Worm (Caenorhabditis elegans) whole organism, L4 larva: Measurements from ENCODE around the gene K07C11.7.

ENCODE experiments used
- D1046.2 ChIP-seq: fragments of 200-800 bp; sonication (Bioruptor generic); IDR thresholded peaks from 2 replicates; pipeline ENCODE4 v1.3.6; 2022; ENCODE audit warnings: missing genetic modification characterization, missing compliant biosample characterization
- F37D6.2 ChIP-seq: sonication (generic microtip); optimal IDR thresholded peaks from 2 replicates; lab custom pipeline; 2016; ENCODE audit warnings: mild to moderate bottlenecking, missing genetic modification characterization, missing compliant biosample characterization
- F49E8.2 ChIP-seq: sonication (generic microtip); optimal IDR thresholded peaks from 2 replicates; lab custom pipeline; 2016; ENCODE audit warnings: missing compliant biosample characterization, mild to moderate bottlenecking, missing genetic modification characterization, borderline replicate concordance
- R02D3.7 ChIP-seq: fragments of 150-350 bp; sonication (generic microtip); optimal IDR thresholded peaks from 3 replicates; lab custom pipeline; 2014; ENCODE audit warnings: missing biosample characterization, missing genetic modification characterization
- Y5F2A.4 ChIP-seq: fragments of 200-800 bp; sonication (Bioruptor generic); optimal IDR thresholded peaks from 2 replicates; lab custom pipeline; 2018; ENCODE audit warnings: mild to moderate bottlenecking, missing genetic modification characterization, missing compliant biosample characterization
- Y75B8A.6 ChIP-seq: fragments of 200-800 bp; sonication (Bioruptor generic); IDR thresholded peaks from 2 replicates; pipeline ENCODE4 v1.3.6; 2022; ENCODE audit warnings: missing genetic modification reagents, missing genetic modification characterization, missing compliant biosample characterization
- aha-1 ChIP-seq: fragments of 150-350 bp; peaks from one replicate; lab custom pipeline; 2014; ENCODE audit warnings: missing biosample characterization, missing genetic modification characterization
- ama-1 ChIP-seq: fragments of 150-350 bp; optimal IDR thresholded peaks from 2 replicates; lab custom pipeline; 2014; ENCODE audit warnings: inconsistent platforms, mixed read lengths
- arid-1 ChIP-seq: fragments of 200-800 bp; sonication (Bioruptor generic); conservative IDR thresholded peaks from 2 replicates; pipeline ENCODE4 v1.3.6; 2022; ENCODE audit warnings: missing genetic modification reagents, missing genetic modification characterization, missing compliant biosample characterization
- attf-4 ChIP-seq: sonication (generic microtip); optimal IDR thresholded peaks from 3 replicates; lab custom pipeline; 2017; ENCODE audit warnings: missing biosample characterization, missing genetic modification characterization
- ceh-62 ChIP-seq: sonication (generic microtip); optimal IDR thresholded peaks from 2 replicates; lab custom pipeline; 2017; ENCODE audit warnings: missing biosample characterization, missing genetic modification characterization
- daf-16 ChIP-seq, 3 experiments: sonication (generic microtip); optimal IDR thresholded peaks; 2 replicates each; lab custom pipeline; 2016 to 2017; ENCODE audit warnings: missing genetic modification characterization in 3 of 3, missing genetic modification reagents in 3 of 3, mild to moderate bottlenecking in 2 of 3, missing compliant biosample characterization in 2 of 3, missing biosample characterization in 1 of 3, moderate library complexity in 1 of 3
- daf-19 ChIP-seq: fragments of 200-800 bp; sonication (Bioruptor generic); conservative IDR thresholded peaks from 2 replicates; pipeline ENCODE4 v1.3.6; 2022; ENCODE audit warnings: missing genetic modification characterization, missing compliant biosample characterization
- dmd-6 ChIP-seq: fragments of 200-800 bp; sonication (Bioruptor generic); IDR thresholded peaks from 2 replicates; pipeline ENCODE4 v1.3.6; 2022; ENCODE audit warnings: missing genetic modification reagents, missing genetic modification characterization, missing compliant biosample characterization
- dpl-1 ChIP-seq: fragments of 150-350 bp; optimal IDR thresholded peaks from 2 replicates; lab custom pipeline; 2014; ENCODE audit warnings: missing biosample characterization, missing genetic modification reagents, missing genetic modification characterization
- duxl-1 ChIP-seq: sonication (generic microtip); optimal IDR thresholded peaks from 2 replicates; lab custom pipeline; 2016; ENCODE audit warnings: mild to moderate bottlenecking, missing genetic modification characterization, moderate library complexity, missing compliant biosample characterization; ENCODE audit not compliant: poor library complexity
- egl-27 ChIP-seq: sonication (generic microtip); optimal IDR thresholded peaks from 3 replicates; lab custom pipeline; 2017; ENCODE audit warnings: missing biosample characterization, missing genetic modification reagents, missing genetic modification characterization
- egl-43 ChIP-seq: fragments of 200-800 bp; sonication (Bioruptor generic); IDR thresholded peaks from 2 replicates; pipeline ENCODE4 v1.3.6; 2022; ENCODE audit warnings: missing genetic modification reagents, missing genetic modification characterization, missing compliant biosample characterization
- hmg-1.1 ChIP-seq: fragments of 200-800 bp; sonication (Bioruptor generic); IDR thresholded peaks from 2 replicates; pipeline ENCODE4 v1.3.6; 2022; ENCODE audit warnings: missing genetic modification reagents, missing genetic modification characterization, missing compliant biosample characterization
- lin-38 ChIP-seq: fragments of 200-800 bp; sonication (Bioruptor generic); IDR thresholded peaks from 2 replicates; pipeline ENCODE4 v1.3.6; 2022; ENCODE audit warnings: missing genetic modification reagents, missing genetic modification characterization, missing compliant biosample characterization
- lsy-2 ChIP-seq, 2 experiments: fragments of 150-350 bp in 1 of 2; sonication (generic microtip) in 1 of 2; optimal IDR thresholded peaks; 2 replicates each; lab custom pipeline; 2014 to 2017; ENCODE audit warnings: missing biosample characterization in 2 of 2, missing genetic modification characterization in 2 of 2
- mdl-1 ChIP-seq, 2 experiments: fragments of 150-350 bp in 1 of 2; sonication (generic microtip) in 1 of 2; optimal IDR thresholded peaks; 2 replicates each; lab custom pipeline; 2014 to 2017; ENCODE audit warnings: missing biosample characterization in 2 of 2, missing genetic modification characterization in 2 of 2
- mdt-29 ChIP-seq: fragments of 200-800 bp; sonication (Bioruptor generic); IDR thresholded peaks from 2 replicates; pipeline ENCODE4 v1.3.6; 2022; ENCODE audit warnings: missing genetic modification reagents, missing genetic modification characterization, missing compliant biosample characterization
- mep-1 ChIP-seq: fragments of 150-350 bp; sonication (generic microtip); optimal IDR thresholded peaks from 3 replicates; lab custom pipeline; 2014; ENCODE audit warnings: missing biosample characterization, missing genetic modification characterization
- mes-2 ChIP-seq: sonication (generic microtip); optimal IDR thresholded peaks from 2 replicates; lab custom pipeline; 2016; ENCODE audit warnings: missing genotype, mild to moderate bottlenecking, missing genetic modification characterization, missing compliant biosample characterization; ENCODE audit not compliant: poor library complexity, severe bottlenecking
- mxl-3 ChIP-seq: fragments of 200-800 bp; sonication (Bioruptor generic); optimal IDR thresholded peaks from 2 replicates; lab custom pipeline; 2018; ENCODE audit warnings: mild to moderate bottlenecking, missing genetic modification characterization, missing compliant biosample characterization
- nhr-102 ChIP-seq: sonication (generic microtip); optimal IDR thresholded peaks from 2 replicates; lab custom pipeline; 2016; ENCODE audit warnings: mild to moderate bottlenecking, missing genetic modification characterization, moderate library complexity, missing compliant biosample characterization
- nhr-11 ChIP-seq: fragments of 150-350 bp; optimal IDR thresholded peaks from 2 replicates; lab custom pipeline; 2014; ENCODE audit warnings: missing biosample characterization, missing genetic modification characterization
- nhr-237 ChIP-seq: sonication (generic microtip); optimal IDR thresholded peaks from 2 replicates; lab custom pipeline; 2017; ENCODE audit warnings: missing biosample characterization, missing genetic modification characterization
- nhr-28 ChIP-seq: fragments of 150-350 bp; optimal IDR thresholded peaks from 2 replicates; lab custom pipeline; 2014; ENCODE audit warnings: missing biosample characterization, missing genetic modification characterization
- nhr-41 ChIP-seq: fragments of 200-800 bp; sonication (Bioruptor generic); IDR thresholded peaks from 2 replicates; pipeline ENCODE4 v1.3.6; 2022; ENCODE audit warnings: missing genetic modification reagents, missing genetic modification characterization, missing compliant biosample characterization
- nhr-42 ChIP-seq: fragments of 200-800 bp; sonication (Bioruptor generic); IDR thresholded peaks from 2 replicates; pipeline ENCODE4 v1.3.6; 2022; ENCODE audit warnings: missing genetic modification characterization, missing compliant biosample characterization
- nhr-6 ChIP-seq: fragments of 150-350 bp; optimal IDR thresholded peaks from 2 replicates; lab custom pipeline; 2014; ENCODE audit warnings: missing biosample characterization, missing genetic modification characterization
- nhr-77 ChIP-seq: fragments of 150-350 bp; optimal IDR thresholded peaks from 2 replicates; lab custom pipeline; 2014; ENCODE audit warnings: missing biosample characterization, missing genetic modification characterization
- rbr-2 ChIP-seq: sonication (generic microtip); optimal IDR thresholded peaks from 2 replicates; lab custom pipeline; 2016; ENCODE audit warnings: missing genotype, missing genetic modification characterization, missing compliant biosample characterization
- sdz-12 ChIP-seq: fragments of 200-800 bp; sonication (Bioruptor generic); optimal IDR thresholded peaks from 2 replicates; lab custom pipeline; 2018; ENCODE audit warnings: mild to moderate bottlenecking, missing genetic modification characterization, missing compliant biosample characterization
- skn-1 ChIP-seq: fragments of 150-350 bp; optimal IDR thresholded peaks from 2 replicates; lab custom pipeline; 2014; ENCODE audit warnings: missing biosample characterization, missing genetic modification characterization
- tra-1 ChIP-seq: fragments of 200-800 bp; sonication (Bioruptor generic); IDR thresholded peaks from 2 replicates; pipeline ENCODE4 v1.3.6; 2022; ENCODE audit warnings: missing genetic modification reagents, missing genetic modification characterization, missing compliant biosample characterization
- vab-7 ChIP-seq: fragments of 200-800 bp; sonication (Bioruptor generic); IDR thresholded peaks from 2 replicates; pipeline ENCODE4 v1.3.6; 2022; ENCODE audit warnings: missing genetic modification reagents, missing genetic modification characterization, missing compliant biosample characterization
- zfp-3 ChIP-seq: fragments of 200-800 bp; sonication (Bioruptor generic); conservative IDR thresholded peaks from 2 replicates; pipeline ENCODE4 v1.3.6; 2022; ENCODE audit warnings: missing genetic modification reagents, missing genetic modification characterization, missing compliant biosample characterization

K07C11.7 gene

DNA sequence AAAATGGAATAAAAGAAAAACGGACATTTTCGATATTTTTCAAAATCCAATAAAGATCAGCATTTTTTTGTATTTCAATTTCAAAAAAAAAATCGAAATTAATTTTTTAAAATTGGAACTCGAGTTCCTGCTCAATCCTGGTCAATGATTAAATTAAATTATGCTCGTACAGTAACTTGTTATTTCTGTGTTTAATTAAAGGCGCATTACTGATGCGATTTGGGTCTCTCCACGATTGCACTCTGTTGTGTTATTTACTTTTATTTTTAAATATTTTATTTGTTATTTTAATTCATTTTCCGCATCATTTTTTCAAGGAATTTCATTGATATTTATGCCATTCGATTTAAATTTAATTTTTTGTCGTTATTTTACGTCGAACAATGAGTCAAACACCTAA, 35.5 kb downstream of the K07C11.7 start:
- TF ChIP-seq nhr-77 (tag; lab: Kevin White, UChicago) (no peak), lsy-2 (tag; optimal IDR thresholded peaks at IDR 0.05; lab: Kevin White, UChicago) (no peak), nhr-41 (GFP tag; lab: Robert Waterston, UW) (no peak), nhr-6 (no peak), rbr-2 (no peak), R02D3.7 (tag; lab: Kevin White, UChicago) (no peak), zfp-3 (GFP tag; lab: Robert Waterston, UW) (no peak), F37D6.2 (tag; lab: Kevin White, UChicago) (no peak), arid-1 (GFP tag; lab: Robert Waterston, UW) (no peak), tra-1 (GFP tag; lab: Robert Waterston, UW) (no peak), duxl-1 (no peak), attf-4 (tag; lab: Kevin White, UChicago) (no peak), mep-1 (tag; lab: Kevin White, UChicago) (no peak), nhr-28 (no peak), skn-1 (tag; lab: Kevin White, UChicago) (no peak), D1046.2 (GFP tag; lab: Robert Waterston, UW) (no peak), Y5F2A.4 (GFP tag; lab: Kevin White, UChicago) (no peak), ama-1 (lab: Kevin White, UChicago) (no peak), nhr-237 (tag; lab: Kevin White, UChicago) (no peak)
- TF ChIP-seq, all 104 proteins: peak for 0

DNA sequence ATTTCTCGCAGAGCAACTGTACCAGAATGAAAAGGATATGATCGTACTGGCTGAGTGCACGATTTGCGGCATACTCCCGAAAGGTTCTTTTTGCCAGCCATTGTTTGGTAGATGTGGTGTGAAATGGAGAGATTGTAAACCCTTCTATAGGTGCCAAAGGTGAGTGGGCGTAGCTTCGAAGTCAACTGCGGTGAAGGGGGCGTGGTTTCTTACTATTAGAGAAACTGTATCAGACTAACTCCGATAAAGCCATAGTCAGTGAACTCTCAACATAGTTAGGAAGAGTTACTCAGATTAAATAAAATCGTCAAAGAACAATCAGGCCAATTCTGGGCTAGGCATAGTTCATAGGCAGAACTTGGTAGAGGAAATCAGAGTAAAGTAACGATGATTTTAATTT, 36.4 kb downstream of the K07C11.7 start, which contains the start of gene F20D6.9:
Gene F20D6.9 (minus strand): TSS at position 101 of the 400 bp plus-strand sequence.
- TF ChIP-seq ceh-62 (tag; lab: Kevin White, UChicago) (no peak), mxl-3 (no peak), Y75B8A.6 (no peak), egl-27 (tag; lab: Kevin White, UChicago) (no peak), aha-1 (tag; lab: Kevin White, UChicago) (peak; percentile 26)

DNA sequence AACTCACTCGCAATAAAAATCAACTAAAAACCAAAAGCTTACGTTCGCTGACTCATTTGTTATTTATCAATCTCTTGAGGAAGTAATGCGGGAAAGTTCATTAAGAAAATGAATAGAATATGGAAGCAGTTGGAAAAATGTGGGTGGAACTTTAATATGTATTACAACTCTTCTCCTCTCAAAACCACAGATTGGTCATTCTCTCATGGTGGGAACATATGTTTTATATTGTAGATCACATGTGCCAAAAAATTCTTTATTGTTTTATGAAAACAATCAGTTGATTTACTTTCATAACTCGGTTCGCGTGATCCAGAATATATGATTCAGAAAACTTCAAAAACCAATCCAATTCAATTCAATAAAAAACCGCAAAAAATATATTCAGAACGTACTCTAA, 42.1 kb downstream of the K07C11.7 start:
- TF ChIP-seq sdz-12 (GFP tag; lab: Kevin White, UChicago) (no peak), mdl-1 (tag; optimal IDR thresholded peaks at IDR 0.05; lab: Kevin White, UChicago) (no peak), nhr-42 (GFP tag; lab: Robert Waterston, UW) (no peak), daf-16 (GFP tag; optimal IDR thresholded peaks at IDR 0.05; lab: Kevin White, UChicago) (no peak), daf-16 (tag; optimal IDR thresholded peaks at IDR 0.05; lab: Kevin White, UChicago) (no peak), vab-7 (no peak)

DNA sequence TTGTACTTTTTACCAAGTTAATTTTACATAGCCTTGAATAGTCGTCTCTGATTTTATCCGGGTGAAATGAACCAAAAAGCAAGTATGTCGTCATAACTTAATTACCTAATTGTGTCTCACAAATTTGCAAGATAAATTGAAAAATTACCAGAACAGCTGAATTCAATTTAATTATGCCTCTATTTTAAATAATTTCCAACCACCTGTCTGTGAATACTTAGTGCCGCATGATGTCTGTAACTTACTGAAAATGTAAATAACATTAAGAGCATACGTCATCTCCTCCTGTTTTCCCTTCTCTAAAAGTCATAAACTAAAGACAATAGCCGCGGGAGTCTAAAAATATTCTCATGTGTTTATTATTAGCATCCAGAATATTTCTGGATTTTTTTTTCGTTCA, 43.5 kb downstream of the K07C11.7 start:
- TF ChIP-seq lin-38 (GFP tag; lab: Robert Waterston, UW) (no peak), dmd-6 (GFP tag; lab: Robert Waterston, UW) (no peak), nhr-11 (tag; lab: Kevin White, UChicago) (no peak), daf-19 (no peak), tra-1 (GFP tag; lab: Robert Waterston, UW) (no peak), mdt-29 (no peak), egl-43 (GFP tag; lab: Robert Waterston, UW) (no peak), mdl-1 (tag; optimal IDR thresholded peaks at IDR 0.05; lab: Kevin White, UChicago) (no peak), attf-4 (tag; lab: Kevin White, UChicago) (no peak), mes-2 (no peak), hmg-1.1 (GFP tag; lab: Robert Waterston, UW) (no peak), F49E8.2 (tag; lab: Kevin White, UChicago) (no peak), nhr-102 (tag; lab: Kevin White, UChicago) (no peak), Y5F2A.4 (GFP tag; lab: Kevin White, UChicago) (no peak), dpl-1 (GFP tag; lab: Kevin White, UChicago) (no peak)
